Worm (Caenorhabditis elegans): ENCODE data around the gene sgnh-1.

DNA sequence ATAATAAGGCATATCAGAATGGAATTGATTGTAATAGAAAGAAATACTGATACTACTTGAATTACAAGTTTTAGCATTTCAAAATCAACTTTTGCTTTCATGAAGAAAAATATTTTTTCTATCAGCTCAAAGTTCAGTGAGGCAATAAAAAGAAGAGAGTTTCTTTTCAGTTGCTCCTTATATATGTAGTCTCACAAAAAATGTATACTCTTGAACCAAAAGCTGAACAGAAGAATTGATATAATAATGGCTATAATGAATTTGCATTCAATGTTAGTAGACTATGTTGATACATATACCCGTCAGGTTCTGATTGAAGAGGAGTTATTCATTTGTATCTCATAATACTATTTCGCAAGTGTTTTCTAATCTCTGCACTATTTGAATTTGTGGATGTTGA lies 15.1 kb upstream of the sgnh-1 start, which contains the start of gene str-174:
- TF ChIP-seq flt-1 (GFP tag; IDR thresholded peaks at IDR 0.05) (no peak), tab-1 (GFP tag; IDR thresholded peaks at IDR 0.05) (no peak), ztf-23 (GFP tag; IDR thresholded peaks at IDR 0.05) (no peak), cog-1 (tag; optimal IDR thresholded peaks at IDR 0.05) (no peak), T22C8.4 (GFP tag; IDR thresholded peaks at IDR 0.05) (no peak)
